Fruit fly (Drosophila melanogaster): Measurements from ENCODE around the gene Serinc.

Gene Serinc

dm6 chr3L:16412394-16412950 lies at the start of gene Serinc (continued):
- TF ChIP-seq ranshi (GFP tag; IDR thresholded peaks at IDR 0.05) (0 out of 2 replicates have a peak, but pooled peaks have one; percentile 42), CG10565 (GFP tag; optimal IDR thresholded peaks at IDR 0.05) (no peak), chinmo (GFP tag; IDR thresholded peaks at IDR 0.05; ENCODE audit: partially characterized antibody) (peak; percentile 92; the same call in 3 of the 4 replicates), CG12659 (GFP tag; optimal IDR thresholded peaks at IDR 0.05) (peak; percentile 84), CG12942 (GFP tag; optimal IDR thresholded peaks at IDR 0.05) (peak; percentile 28), Scr (GFP tag; IDR thresholded peaks at IDR 0.05; ENCODE audit: partially characterized antibody) (peak; percentile 98), Hmx (GFP tag; optimal IDR thresholded peaks at IDR 0.05) (no peak), lola (GFP tag; optimal IDR thresholded peaks at IDR 0.05) (peak in 1 of 3 experiments; percentile 44), Chrac-16 (GFP tag; optimal IDR thresholded peaks at IDR 0.05) (peak; percentile 51), scrt (GFP tag; optimal IDR thresholded peaks at IDR 0.05) (peak; percentile 44), CG13296 (GFP tag; optimal IDR thresholded peaks at IDR 0.05) (peak; percentile 35), vvl (GFP tag; IDR thresholded peaks at IDR 0.05) (peak; percentile 76; the same call in 1 of the 2 replicates), Trl (optimal IDR thresholded peaks at IDR 0.05) (no peak), Trl (GFP tag; optimal IDR thresholded peaks at IDR 0.05) (peak; percentile 55), Dp (GFP tag; optimal IDR thresholded peaks at IDR 0.05) (peak; percentile 59), MBD-R2 (GFP tag; IDR thresholded peaks at IDR 0.05) (peak; percentile 78), p53 (GFP tag; optimal IDR thresholded peaks at IDR 0.05) (peak; percentile 6), CG5180 (GFP tag; optimal IDR thresholded peaks at IDR 0.05) (no peak), tx (GFP tag; optimal IDR thresholded peaks at IDR 0.05) (peak; percentile 37), gem (tag; optimal IDR thresholded peaks at IDR 0.05) (no peak), bsh (GFP tag; optimal IDR thresholded peaks at IDR 0.05) (peak in 1 of 2 experiments; percentile 42), maf-S (GFP tag; optimal IDR thresholded peaks at IDR 0.05) (peak; percentile 50), dmrt11E (tag; optimal IDR thresholded peaks at IDR 0.05) (peak; percentile 40), Ssrp (tag; optimal IDR thresholded peaks at IDR 0.05) (peak; percentile 27), Myb (GFP tag; optimal IDR thresholded peaks at IDR 0.05) (peak; percentile 73), CG9609 (GFP tag; optimal IDR thresholded peaks at IDR 0.05) (peak; percentile 33), org-1 (GFP tag; optimal IDR thresholded peaks at IDR 0.05) (no peak), nerfin-1 (tag; optimal IDR thresholded peaks at IDR 0.05) (peak; percentile 61), nerfin-2 (GFP tag; IDR thresholded peaks at IDR 0.05; ENCODE audit: partially characterized antibody) (peak; percentile 90), CG6175 (GFP tag; IDR thresholded peaks at IDR 0.05) (no peak), CG9215 (GFP tag; IDR thresholded peaks at IDR 0.05) (peak; percentile 46; the same call in 1 of the 2 replicates), hbn (GFP tag; IDR thresholded peaks at IDR 0.05; ENCODE audit: partially characterized antibody) (peak; percentile 98), pho (GFP tag; optimal IDR thresholded peaks at IDR 0.05) (peak; percentile 45), Ptx1 (GFP tag; IDR thresholded peaks at IDR 0.05) (peak; percentile 50), CoRest (tag; optimal IDR thresholded peaks at IDR 0.05) (peak; percentile 74), yki (optimal IDR thresholded peaks at IDR 0.05) (no peak), CG2116 (GFP tag; optimal IDR thresholded peaks at IDR 0.05) (peak; percentile 84), knrl (GFP tag; IDR thresholded peaks at IDR 0.05; ENCODE audit: partially characterized antibody) (peak; percentile 99), HLH3B (GFP tag; IDR thresholded peaks at IDR 0.05) (0 out of 2 replicates have a peak, but pooled peaks have one; percentile 14), CG17802 (tag; optimal IDR thresholded peaks at IDR 0.05) (peak; percentile 68), CG2712 (tag; optimal IDR thresholded peaks at IDR 0.05) (peak; percentile 64), CG7987 (GFP tag; optimal IDR thresholded peaks at IDR 0.05) (peak; percentile 51), CG15696 (tag; optimal IDR thresholded peaks at IDR 0.05) (peak; percentile 73), CG18011 (GFP tag; optimal IDR thresholded peaks at IDR 0.05) (no peak), ind (GFP tag; optimal IDR thresholded peaks at IDR 0.05) (peak; percentile 59), psq (GFP tag; optimal IDR thresholded peaks at IDR 0.05) (peak; percentile 22), ssp (GFP tag; IDR thresholded peaks at IDR 0.05) (peak; percentile 39), Fer2 (tag; optimal IDR thresholded peaks at IDR 0.05) (peak; percentile 16), aop (GFP tag; IDR thresholded peaks at IDR 0.05) (no peak)

Data from whole organism, embryonic.